Worm (Caenorhabditis elegans) whole organism, L4/young adult: ENCODE measurements around the gene ZC513.2.

Experiments
- W03F9.2 ChIP-seq: fragments of 150-350 bp; optimal IDR thresholded peaks from 2 replicates; lab custom pipeline; 2014; ENCODE audit warnings: missing biosample characterization, missing genetic modification characterization
- dao-5 ChIP-seq: sonication (generic microtip); optimal IDR thresholded peaks from 2 replicates; lab custom pipeline; 2016; ENCODE audit warnings: missing genotype, missing genetic modification characterization, moderate library complexity, missing compliant biosample characterization
- him-1 ChIP-seq: sonication (generic microtip); optimal IDR thresholded peaks from 2 replicates; lab custom pipeline; 2016; ENCODE audit warnings: missing genotype, missing genetic modification reagents, missing genetic modification characterization, missing compliant biosample characterization

ce11 chrV:8040247-8041084 is 13.8 kb upstream of the ZC513.2 start:
- TF ChIP-seq him-1 (tag; lab: Kevin White, UChicago) (no peak), dao-5 (tag; lab: Kevin White, UChicago) (no peak), W03F9.2 (no peak)
